Worm (Caenorhabditis elegans) whole organism, mixed stage, embryonic: Measurements from ENCODE around the gene nhr-31.

Experiments used
- M03D4.4 ChIP-seq: sonication (generic microtip); optimal IDR thresholded peaks from 2 replicates; lab custom pipeline; 2017; ENCODE audit warnings: mild to moderate bottlenecking, missing genetic modification characterization, missing compliant biosample characterization
- bed-3 ChIP-seq: fragments of 200-800 bp; sonication (Bioruptor generic); optimal IDR thresholded peaks from 3 replicates; lab custom pipeline; 2018; ENCODE audit warnings: mild to moderate bottlenecking, missing genetic modification characterization, moderate library complexity, missing compliant biosample characterization
- ceh-39 ChIP-seq: fragments of 150-350 bp; optimal IDR thresholded peaks from 2 replicates; lab custom pipeline; 2014; ENCODE audit warnings: missing biosample characterization, missing genetic modification characterization
- ceh-43 ChIP-seq: fragments of 200-800 bp; sonication (Bioruptor generic); optimal IDR thresholded peaks from 2 replicates; lab custom pipeline; 2018; ENCODE audit warnings: mild to moderate bottlenecking, missing genetic modification characterization, moderate library complexity, missing compliant biosample characterization
- ces-1 ChIP-seq: fragments of 150-350 bp; optimal IDR thresholded peaks from 2 replicates; lab custom pipeline; 2014; ENCODE audit warnings: missing biosample characterization, missing genetic modification reagents, missing genetic modification characterization
- cnd-1 ChIP-seq: fragments of 200-800 bp; sonication (Bioruptor generic); optimal IDR thresholded peaks from 2 replicates; lab custom pipeline; 2018; ENCODE audit warnings: mild to moderate bottlenecking, missing genetic modification characterization, missing compliant biosample characterization
- drap-1 ChIP-seq: fragments of 200-800 bp; sonication (Bioruptor generic); optimal IDR thresholded peaks from 3 replicates; lab custom pipeline; 2018; ENCODE audit warnings: mild to moderate bottlenecking, missing genetic modification characterization, missing compliant biosample characterization
- elt-1 ChIP-seq: sonication (generic microtip); optimal IDR thresholded peaks from 2 replicates; lab custom pipeline; 2017; ENCODE audit warnings: missing genetic modification characterization, mild to moderate bottlenecking, missing compliant biosample characterization, antibody characterized with exemption, moderate library complexity, borderline replicate concordance; ENCODE audit not compliant: insufficient read depth
- elt-3 ChIP-seq: fragments of 150-350 bp; optimal IDR thresholded peaks from 2 replicates; lab custom pipeline; 2014; ENCODE audit warnings: missing biosample characterization, missing genetic modification characterization
- flh-1 ChIP-seq: fragments of 200-800 bp; sonication (Bioruptor generic); optimal IDR thresholded peaks from 2 replicates; lab custom pipeline; 2018; ENCODE audit warnings: mild to moderate bottlenecking, missing genetic modification characterization, moderate library complexity, missing compliant biosample characterization
- ham-2 ChIP-seq: fragments of 200-800 bp; sonication (Bioruptor generic); optimal IDR thresholded peaks from 2 replicates; lab custom pipeline; 2018; ENCODE audit warnings: mild to moderate bottlenecking, missing genetic modification characterization, missing compliant biosample characterization
- hlh-1 ChIP-seq: fragments of 150-350 bp; optimal IDR thresholded peaks from 2 replicates; lab custom pipeline; 2014; ENCODE audit warnings: missing biosample characterization, missing genetic modification reagents, missing genetic modification characterization
- lin-13 ChIP-seq: fragments of 150-350 bp; optimal IDR thresholded peaks from 2 replicates; lab custom pipeline; 2014; ENCODE audit warnings: missing biosample characterization, missing genetic modification characterization
- lin-32 ChIP-seq: fragments of 200-800 bp; sonication (Bioruptor generic); optimal IDR thresholded peaks from 2 replicates; lab custom pipeline; 2018; ENCODE audit warnings: mild to moderate bottlenecking, missing genetic modification characterization, missing compliant biosample characterization
- lsy-2 ChIP-seq: fragments of 150-350 bp; optimal IDR thresholded peaks from 2 replicates; lab custom pipeline; 2014; ENCODE audit warnings: missing biosample characterization, missing genetic modification characterization
- mep-1 ChIP-seq: fragments of 150-350 bp; optimal IDR thresholded peaks from 2 replicates; lab custom pipeline; 2017; ENCODE audit warnings: missing biosample characterization, missing genetic modification reagents, missing genetic modification characterization, inconsistent platforms
- mls-2 ChIP-seq: sonication (generic microtip); optimal IDR thresholded peaks from 2 replicates; lab custom pipeline; 2016; ENCODE audit warnings: mild to moderate bottlenecking, missing genetic modification characterization, moderate library complexity, missing compliant biosample characterization
- nhr-12 ChIP-seq: fragments of 150-350 bp; optimal IDR thresholded peaks from 2 replicates; lab custom pipeline; 2014; ENCODE audit warnings: missing biosample characterization, missing genetic modification characterization
- nhr-2 ChIP-seq: fragments of 150-350 bp; optimal IDR thresholded peaks from 2 replicates; lab custom pipeline; 2014; ENCODE audit warnings: missing biosample characterization, missing genetic modification characterization
- nhr-237 ChIP-seq: fragments of 150-350 bp; optimal IDR thresholded peaks from 2 replicates; lab custom pipeline; 2014; ENCODE audit warnings: missing biosample characterization, missing genetic modification characterization
- nhr-28 ChIP-seq: fragments of 150-350 bp; optimal IDR thresholded peaks from 2 replicates; lab custom pipeline; 2014; ENCODE audit warnings: missing biosample characterization, missing genetic modification characterization
- pha-4 ChIP-seq: fragments of 150-350 bp; optimal IDR thresholded peaks from 2 replicates; lab custom pipeline; 2018; ENCODE audit warnings: missing biosample characterization, missing genetic modification reagents, missing genetic modification characterization
- sem-2 ChIP-seq: fragments of 200-800 bp; sonication (Bioruptor generic); optimal IDR thresholded peaks from 2 replicates; lab custom pipeline; 2018; ENCODE audit warnings: mild to moderate bottlenecking, missing genetic modification characterization, missing compliant biosample characterization
- snpc-4 ChIP-seq: fragments of 150-350 bp; optimal IDR thresholded peaks from 2 replicates; lab custom pipeline; 2014; ENCODE audit warnings: missing biosample characterization, missing genetic modification characterization
- sptf-1 ChIP-seq: sonication (generic microtip); optimal IDR thresholded peaks from 2 replicates; lab custom pipeline; 2017; ENCODE audit warnings: mild to moderate bottlenecking, missing genetic modification characterization, moderate library complexity, missing compliant biosample characterization
- tbx-8 ChIP-seq: fragments of 200-800 bp; sonication (Bioruptor generic); optimal IDR thresholded peaks from 2 replicates; lab custom pipeline; 2018; ENCODE audit warnings: mild to moderate bottlenecking, missing genetic modification characterization, moderate library complexity, missing compliant biosample characterization
- unc-120 ChIP-seq: sonication (generic microtip); optimal IDR thresholded peaks from 2 replicates; lab custom pipeline; 2017; ENCODE audit warnings: missing genetic modification characterization, missing compliant biosample characterization; ENCODE audit not compliant: poor library complexity, severe bottlenecking
- unc-39 ChIP-seq: fragments of 150-350 bp; optimal IDR thresholded peaks from 2 replicates; lab custom pipeline; 2014; ENCODE audit warnings: missing biosample characterization, missing genetic modification characterization
- unc-62 ChIP-seq: fragments of 150-350 bp; optimal IDR thresholded peaks from 2 replicates; lab custom pipeline; 2014; ENCODE audit warnings: missing biosample characterization, missing genetic modification reagents, missing genetic modification characterization
- zip-8 ChIP-seq: fragments of 150-350 bp; optimal IDR thresholded peaks from 2 replicates; lab custom pipeline; 2014; ENCODE audit warnings: missing biosample characterization, missing genetic modification characterization
- ztf-11 ChIP-seq: fragments of 150-350 bp; optimal IDR thresholded peaks from 2 replicates; lab custom pipeline; 2014; ENCODE audit warnings: missing biosample characterization, missing genetic modification characterization

nhr-31 gene

DNA sequence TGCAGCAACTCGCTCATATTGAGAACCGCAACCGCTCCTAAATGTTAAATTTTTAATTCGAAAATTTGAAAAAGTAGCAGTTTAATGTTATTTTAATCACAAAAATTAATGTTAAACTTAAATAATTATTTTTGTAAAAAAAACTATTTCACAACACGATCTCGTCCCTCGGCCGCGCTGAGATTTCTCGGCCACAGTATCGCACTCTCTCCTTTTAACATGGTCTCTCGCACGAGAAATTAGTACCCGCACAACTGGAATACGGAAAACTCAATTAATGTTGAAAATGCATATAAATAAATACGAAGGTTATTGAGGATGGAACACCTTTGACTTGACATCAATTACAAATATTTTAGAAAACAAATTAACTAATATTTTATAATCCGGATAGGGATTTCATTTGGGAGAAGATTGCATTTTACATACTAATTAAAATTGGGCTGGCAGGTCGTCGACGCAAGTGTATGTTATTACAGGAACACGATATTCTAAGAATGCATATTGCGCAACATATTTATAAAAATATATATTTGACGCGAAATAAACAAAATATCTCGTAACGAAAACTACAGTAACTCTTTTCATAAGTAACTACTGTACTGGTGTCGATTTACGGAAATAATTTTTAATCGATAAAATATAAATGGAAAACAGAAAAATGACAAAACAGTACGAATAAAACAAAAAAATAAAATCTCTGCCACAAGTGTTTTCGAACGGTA, 9.4 kb downstream of the nhr-31 start, which contains the start of gene dnc-4:
Gene dnc-4 (minus strand): TSS at position 37 of the 725 bp plus-strand sequence.
- TF ChIP-seq ces-1 (GFP tag; lab: Kevin White, UChicago) = peak; percentile 75
- TF ChIP-seq zip-8 = peak; percentile 85
- no peak for TF ChIP-seq ztf-11 (tag; lab: Kevin White, UChicago)

DNA sequence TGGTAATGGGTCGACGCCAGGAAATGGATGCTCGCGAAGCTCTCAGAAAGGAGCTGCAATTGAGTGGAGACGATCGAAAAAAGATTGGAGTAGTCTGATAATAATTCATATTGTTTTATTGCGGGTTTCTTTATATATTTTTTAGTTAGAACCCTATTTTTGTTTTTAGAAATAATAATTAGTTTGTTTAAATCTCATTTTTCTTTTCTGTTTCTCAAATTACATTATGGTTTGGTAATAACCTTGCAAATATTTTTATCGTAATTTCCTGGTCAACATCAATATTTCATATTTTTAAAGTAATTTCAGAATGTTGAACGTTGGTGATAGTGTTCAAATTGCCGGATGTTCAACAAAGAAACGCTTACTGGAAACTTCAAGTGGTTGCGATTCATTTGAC, 12.6 kb downstream of the nhr-31 start, which contains the start of gene elpc-4:
Gene elpc-4 (plus strand): TSS at position 301 of the 400 bp plus-strand sequence.
- TF ChIP-seq cnd-1 (no peak), nhr-28 (tag; lab: Kevin White, UChicago) (no peak), sem-2 (no peak), lin-13 (no peak), pha-4 (tag; lab: Kevin White, UChicago) (no peak), unc-120 (no peak), ham-2 (no peak), ztf-11 (tag; lab: Kevin White, UChicago) (no peak), ceh-43 (no peak), tbx-8 (GFP tag; lab: Kevin White, UChicago) (no peak), M03D4.4 (tag; lab: Kevin White, UChicago) (no peak), elt-3 (tag; lab: Kevin White, UChicago) (no peak), nhr-237 (tag; lab: Kevin White, UChicago) (no peak), ces-1 (GFP tag; lab: Kevin White, UChicago) (no peak), flh-1 (no peak)
- TF ChIP-seq, all 35 proteins: peak for 0

DNA sequence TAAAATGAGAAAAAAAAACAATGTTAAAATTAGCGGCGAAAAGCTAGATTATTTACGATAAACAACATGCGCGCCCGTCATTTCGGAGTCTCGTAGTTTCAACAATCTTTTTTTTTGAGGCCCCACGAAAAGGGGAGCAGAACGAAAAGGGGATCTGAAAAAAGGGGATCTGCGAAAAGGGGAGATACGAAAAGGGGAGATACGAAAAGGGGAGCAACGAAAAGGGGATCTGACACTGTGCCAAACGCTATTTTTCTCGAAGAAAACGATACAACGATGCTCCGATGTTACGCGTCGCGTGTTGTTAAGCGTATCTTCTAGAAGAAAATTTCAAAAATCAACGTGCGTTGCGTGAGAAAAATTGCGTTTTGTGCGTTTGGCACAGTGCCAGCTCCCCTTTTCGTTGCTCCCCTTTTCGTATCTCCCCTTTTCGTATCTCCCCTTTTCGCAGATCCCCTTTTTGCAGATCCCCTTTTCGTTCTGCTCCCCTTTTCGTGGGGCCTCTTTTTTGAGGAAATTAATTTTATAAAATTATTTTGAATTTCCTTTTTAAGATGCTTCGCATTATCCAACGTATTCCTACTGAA, 13.5 kb downstream of the nhr-31 start, which contains the start of gene C26B2.7:
Gene C26B2.7 (plus strand): TSS at position 549 of the 587 bp plus-strand sequence.
- TF ChIP-seq lsy-2 (tag; lab: Kevin White, UChicago) = peak; percentile 41
- TF ChIP-seq lin-32 (GFP tag; lab: Kevin White, UChicago) = peak; percentile 22
- peak; percentile 34 for TF ChIP-seq mls-2 (tag; lab: Kevin White, UChicago)
- TF ChIP-seq unc-120 = peak; percentile 18
- peak; percentile 70 for TF ChIP-seq ces-1 (GFP tag; lab: Kevin White, UChicago)
- peak; percentile 31 for TF ChIP-seq ham-2
- peak; percentile 79 for TF ChIP-seq sptf-1
- TF ChIP-seq drap-1 (GFP tag; lab: Kevin White, UChicago) = peak; percentile 11
- peak; percentile 3 for TF ChIP-seq bed-3 (GFP tag; lab: Kevin White, UChicago)
- peak; percentile 20 for TF ChIP-seq mep-1
- peak; percentile 35 for TF ChIP-seq M03D4.4 (tag; lab: Kevin White, UChicago)
- TF ChIP-seq, all 35 proteins: peak for 11; not testable (repeated sequence) for 24

DNA sequence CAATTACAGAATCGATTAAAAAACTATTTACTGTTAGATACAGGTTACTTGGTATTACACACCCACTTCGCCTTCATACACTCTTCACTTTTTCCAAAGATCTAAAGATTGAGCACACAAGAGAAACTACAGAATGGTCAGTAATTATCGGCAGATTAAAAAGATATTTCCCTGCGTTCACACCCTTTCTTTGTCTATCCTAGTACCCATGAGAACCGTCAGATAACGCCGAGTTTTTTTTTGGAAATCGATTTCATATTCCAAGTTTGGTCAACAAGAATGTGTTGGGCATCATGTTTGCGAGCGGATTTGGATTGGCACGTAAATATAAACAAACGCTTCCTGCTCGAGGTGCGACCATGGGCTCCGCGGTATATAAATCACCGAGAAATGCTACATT, 15.5 kb downstream of the nhr-31 start, which contains the start of gene C26B2.8:
Gene C26B2.8 (plus strand): TSS at position 301 of the 400 bp plus-strand sequence.
- TF ChIP-seq bed-3 (GFP tag; lab: Kevin White, UChicago) (no peak), nhr-2 (no peak), unc-39 (no peak), unc-120 (no peak), elt-1 (tag; lab: Kevin White, UChicago) (no peak), mep-1 (no peak), pha-4 (tag; lab: Kevin White, UChicago) (no peak), unc-62 (GFP tag; lab: Kevin White, UChicago) (no peak), snpc-4 (tag; lab: Kevin White, UChicago) (no peak), hlh-1 (no peak), sem-2 (no peak), elt-3 (tag; lab: Kevin White, UChicago) (no peak), nhr-237 (tag; lab: Kevin White, UChicago) (no peak), ceh-39 (tag; lab: Kevin White, UChicago) (no peak), lin-13 (no peak), drap-1 (GFP tag; lab: Kevin White, UChicago) (no peak), ceh-43 (no peak), ham-2 (no peak)

DNA sequence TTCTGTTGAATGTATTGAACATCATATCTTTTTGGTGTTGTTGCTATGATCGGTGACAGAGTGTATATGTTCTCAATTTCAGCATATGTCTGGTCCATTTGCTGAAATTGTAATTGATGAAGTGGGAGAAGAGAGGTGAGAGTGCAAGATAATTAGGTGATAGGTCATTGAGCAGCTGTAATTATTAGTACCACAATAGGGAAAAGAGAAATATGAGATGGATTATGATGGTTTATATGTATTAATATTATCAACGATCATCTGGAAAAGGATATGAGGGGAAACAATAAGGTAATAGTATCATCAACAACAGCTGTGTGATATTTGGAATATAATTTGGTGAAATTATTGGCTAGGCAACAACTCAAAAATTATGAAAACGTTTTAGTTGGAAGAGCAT, 17.0 kb downstream of the nhr-31 start, which contains the start of gene Y42H9B.3:
Gene Y42H9B.3 (minus strand): TSS at position 101 of the 400 bp plus-strand sequence.
- TF ChIP-seq nhr-12 (tag; lab: Kevin White, UChicago) = no peak
- no peak for TF ChIP-seq nhr-28 (tag; lab: Kevin White, UChicago)
- no peak for TF ChIP-seq hlh-1
- TF ChIP-seq sptf-1 = no peak
- TF ChIP-seq lin-32 (GFP tag; lab: Kevin White, UChicago) = no peak
- no peak for TF ChIP-seq M03D4.4 (tag; lab: Kevin White, UChicago)
- peak; percentile 59 for TF ChIP-seq nhr-2
- TF ChIP-seq mls-2 (tag; lab: Kevin White, UChicago) = no peak
